Fruit fly (Drosophila melanogaster) whole organism, embryonic: ENCODE data around the gene CG5715.
A peak's percentile ranks its signal among the peaks of the same experiment; 100 is the strongest.

Experiments
- CG10267 ChIP-seq: fragments of 200-800 bp; sonication (Bioruptor generic); optimal IDR thresholded peaks from 2 replicates; lab custom pipeline; 2018; ENCODE audit warnings: missing biosample characterization, mild to moderate bottlenecking, missing genetic modification characterization, moderate library complexity
- CG11247 ChIP-seq: fragments of 200-800 bp; sonication (Bioruptor generic); IDR thresholded peaks from 2 replicates; pipeline ENCODE4 v1.3.6; 2022; ENCODE audit warnings: missing biosample characterization, missing genetic modification characterization
- CG11695 ChIP-seq: fragments of 200-800 bp; sonication (Bioruptor generic); IDR thresholded peaks from 3 replicates; pipeline ENCODE4 v1.3.6; 2022; ENCODE audit warnings: missing biosample characterization, missing genetic modification characterization
- CG13123 ChIP-seq: fragments of 200-800 bp; sonication (Bioruptor generic); optimal IDR thresholded peaks from 2 replicates; lab custom pipeline; 2016; ENCODE audit warnings: missing biosample characterization, missing genetic modification characterization
- CG14014 ChIP-seq: fragments of 200-800 bp; sonication (Bioruptor generic); IDR thresholded peaks from 2 replicates; pipeline ENCODE4 v1.3.6; 2022; ENCODE audit warnings: missing biosample characterization, missing genetic modification characterization
- CG14667 ChIP-seq: fragments of 200-800 bp; sonication (Bioruptor generic); IDR thresholded peaks from 2 replicates; pipeline ENCODE4 v1.3.6; 2022; ENCODE audit warnings: missing biosample characterization, missing genetic modification characterization
- CG17361 ChIP-seq: fragments of 200-800 bp; sonication (Bioruptor generic); IDR thresholded peaks from 3 replicates; pipeline ENCODE4 v1.3.6; 2022; ENCODE audit warnings: missing biosample characterization, missing genetic modification characterization
- CG2129 ChIP-seq: fragments of 200-800 bp; sonication (Bioruptor generic); IDR thresholded peaks from 2 replicates; pipeline ENCODE4 v1.3.6; 2022; ENCODE audit warnings: missing biosample characterization, missing genetic modification characterization; ENCODE audit not compliant: partially characterized antibody
- CG2199 ChIP-seq: fragments of 200-800 bp; sonication (Bioruptor generic); IDR thresholded peaks from 3 replicates; pipeline ENCODE4 v1.3.6; 2022; ENCODE audit warnings: missing biosample characterization, missing genetic modification characterization
- CG3847 ChIP-seq: fragments of 200-800 bp; sonication (Bioruptor generic); IDR thresholded peaks from 2 replicates; pipeline ENCODE4 v1.3.6; 2022; ENCODE audit warnings: missing biosample characterization, missing genetic modification characterization
- CG4360 ChIP-seq: fragments of 200-800 bp; sonication (Bioruptor generic); IDR thresholded peaks from 2 replicates; pipeline ENCODE4 v1.3.6; 2022; ENCODE audit warnings: missing biosample characterization, missing genetic modification characterization
- CG7745 ChIP-seq: fragments of 200-800 bp; sonication (Bioruptor generic); optimal IDR thresholded peaks from 2 replicates; lab custom pipeline; 2018; ENCODE audit warnings: missing biosample characterization, mild to moderate bottlenecking, missing genetic modification characterization, moderate library complexity
- CG8290 ChIP-seq, 3 experiments: fragments of 200-800 bp; sonication (Bioruptor generic); optimal IDR thresholded peaks; 2 replicates each; lab custom pipeline; 2016 to 2019; ENCODE audit warnings: missing biosample characterization in 3 of 3, missing genetic modification characterization in 3 of 3, mild to moderate bottlenecking in 2 of 3, moderate library complexity in 1 of 3
- CG8388 ChIP-seq: fragments of 200-800 bp; sonication (Bioruptor generic); optimal IDR thresholded peaks from 2 replicates; lab custom pipeline; 2019; ENCODE audit warnings: missing biosample characterization, mild to moderate bottlenecking, missing genetic modification characterization, moderate library complexity
- CTCF ChIP-seq: fragments of 200-800 bp; sonication (Bioruptor generic); optimal IDR thresholded peaks from 2 replicates; lab custom pipeline; 2017; ENCODE audit warnings: missing biosample characterization, mild to moderate bottlenecking, missing genetic modification characterization, moderate library complexity
- Dbx ChIP-seq: fragments of 200-800 bp; sonication (Bioruptor generic); IDR thresholded peaks from 3 replicates; pipeline ENCODE4 v1.3.6; 2022; ENCODE audit warnings: missing biosample characterization, missing genetic modification characterization
- Dip3 ChIP-seq: fragments of 200-800 bp; sonication (Bioruptor generic); optimal IDR thresholded peaks from 3 replicates; lab custom pipeline; 2016; ENCODE audit warnings: missing biosample characterization, missing genetic modification characterization
- Fer3 ChIP-seq: fragments of 200-800 bp; sonication (Bioruptor generic); optimal IDR thresholded peaks from 2 replicates; lab custom pipeline; 2018; ENCODE audit warnings: missing biosample characterization, mild to moderate bottlenecking, missing genetic modification characterization, moderate library complexity
- HmgD ChIP-seq: fragments of 200-800 bp; sonication (Bioruptor generic); optimal IDR thresholded peaks from 3 replicates; lab custom pipeline; 2016; ENCODE audit warnings: missing biosample characterization, missing genetic modification characterization
- HmgZ ChIP-seq: fragments of 200-800 bp; sonication (Bioruptor generic); optimal IDR thresholded peaks from 2 replicates; lab custom pipeline; 2018; ENCODE audit warnings: missing biosample characterization, mild to moderate bottlenecking, missing genetic modification characterization
- Hmx ChIP-seq: fragments of 200-800 bp; sonication (Bioruptor generic); optimal IDR thresholded peaks from 2 replicates; lab custom pipeline; 2016; ENCODE audit warnings: missing biosample characterization, missing genetic modification characterization
- Hr51 ChIP-seq, 2 experiments: fragments of 200-800 bp; sonication (Bioruptor generic); optimal IDR thresholded peaks; 2 replicates in 1 of 2; 3 replicates in 1 of 2; lab custom pipeline; 2016 to 2018; ENCODE audit warnings: missing biosample characterization in 2 of 2, missing genetic modification characterization in 2 of 2, mild to moderate bottlenecking in 1 of 2, moderate library complexity in 1 of 2
- Jarid2 ChIP-seq: fragments of 200-800 bp; sonication (Bioruptor generic); optimal IDR thresholded peaks from 3 replicates; lab custom pipeline; 2017; ENCODE audit warnings: mild to moderate bottlenecking, missing biosample characterization, missing genetic modification reagents, missing genetic modification characterization
- Kr ChIP-seq: fragments of 200-800 bp; sonication (Bioruptor generic); optimal IDR thresholded peaks from 2 replicates; lab custom pipeline; 2017; ENCODE audit warnings: missing biosample characterization, mild to moderate bottlenecking, missing genetic modification characterization
- Lhr ChIP-seq: fragments of 200-800 bp; sonication (Bioruptor generic); optimal IDR thresholded peaks from 3 replicates; lab custom pipeline; 2017; ENCODE audit warnings: mild to moderate bottlenecking, missing biosample characterization, missing genetic modification reagents, missing genetic modification characterization
- Med ChIP-seq: fragments of 200-800 bp; sonication (Bioruptor generic); peaks from one replicate; lab custom pipeline; 2016; ENCODE audit warnings: missing biosample characterization, missing genetic modification characterization, mild to moderate bottlenecking, inconsistent platforms, moderate library complexity
- Myb ChIP-seq: fragments of 200-800 bp; sonication (Bioruptor generic); optimal IDR thresholded peaks from 2 replicates; lab custom pipeline; 2016; ENCODE audit warnings: missing biosample characterization, missing genetic modification characterization
- NC2β ChIP-seq: fragments of 200-800 bp; sonication (Bioruptor generic); optimal IDR thresholded peaks from 2 replicates; lab custom pipeline; 2016; ENCODE audit warnings: missing biosample characterization, missing genetic modification characterization
- Neu2 ChIP-seq: fragments of 200-800 bp; sonication (Bioruptor generic); optimal IDR thresholded peaks from 3 replicates; lab custom pipeline; 2016; ENCODE audit warnings: missing biosample characterization, missing genetic modification characterization, borderline replicate concordance
- Poxn ChIP-seq: fragments of 200-800 bp; sonication (Bioruptor generic); IDR thresholded peaks from 2 replicates; pipeline ENCODE4 v1.3.6; 2022; ENCODE audit warnings: missing biosample characterization, missing genetic modification characterization
- Stat92E ChIP-seq, 3 experiments: fragments of >200 bp in 2 of 3; fragments of 200-800 bp in 1 of 3; sonication (Bioruptor generic) in 1 of 3; optimal IDR thresholded peaks; 2 replicates each; lab custom pipeline; 2017 to 2019; ENCODE audit warnings: missing biosample characterization in 3 of 3, missing genetic modification characterization in 3 of 3, mild to moderate bottlenecking in 1 of 3, moderate library complexity in 1 of 3
- TFAM ChIP-seq: fragments of 200-800 bp; sonication (Bioruptor generic); optimal IDR thresholded peaks from 2 replicates; lab custom pipeline; 2017; ENCODE audit warnings: missing biosample characterization, missing genetic modification characterization, inconsistent platforms
- ato ChIP-seq: fragments of 200-800 bp; sonication (Bioruptor generic); IDR thresholded peaks from 2 replicates; pipeline ENCODE4 v1.3.6; 2022; ENCODE audit warnings: missing biosample characterization, missing genetic modification characterization; ENCODE audit not compliant: partially characterized antibody
- ftz-f1 ChIP-seq: fragments of 200-800 bp; sonication (Bioruptor generic); optimal IDR thresholded peaks from 2 replicates; lab custom pipeline; 2016; ENCODE audit warnings: missing biosample characterization, missing genetic modification characterization
- gce ChIP-seq: fragments of 200-800 bp; sonication (Bioruptor generic); IDR thresholded peaks from 3 replicates; pipeline ENCODE4 v1.3.6; 2022; ENCODE audit warnings: missing biosample characterization, missing genetic modification characterization
- grn ChIP-seq: fragments of 200-800 bp; sonication (Bioruptor generic); optimal IDR thresholded peaks from 3 replicates; lab custom pipeline; 2017; ENCODE audit warnings: missing biosample characterization, missing genetic modification characterization
- gsb ChIP-seq: fragments of 200-800 bp; sonication (Bioruptor generic); IDR thresholded peaks from 2 replicates; pipeline ENCODE4 v1.3.6; 2022; ENCODE audit warnings: missing biosample characterization, missing genetic modification characterization
- h ChIP-seq: fragments of >200 bp; optimal IDR thresholded peaks from 2 replicates; lab custom pipeline; 2017
- jigr1 ChIP-seq: fragments of 200-800 bp; sonication (Bioruptor generic); IDR thresholded peaks from 3 replicates; pipeline ENCODE4 v1.3.6; 2022; ENCODE audit warnings: missing biosample characterization, missing genetic modification characterization
- kah ChIP-seq: fragments of 200-800 bp; sonication (Bioruptor generic); optimal IDR thresholded peaks from 2 replicates; lab custom pipeline; 2018; ENCODE audit warnings: missing biosample characterization, mild to moderate bottlenecking, missing genetic modification characterization
- odd ChIP-seq: fragments of 200-800 bp; sonication (Bioruptor generic); optimal IDR thresholded peaks from 2 replicates; lab custom pipeline; 2017; ENCODE audit warnings: missing biosample characterization, mild to moderate bottlenecking, missing genetic modification characterization
- p53 ChIP-seq: fragments of 200-800 bp; sonication (Bioruptor generic); optimal IDR thresholded peaks from 2 replicates; lab custom pipeline; 2016; ENCODE audit warnings: missing biosample characterization, missing genetic modification characterization
- pita ChIP-seq: fragments of 200-800 bp; sonication (Bioruptor generic); optimal IDR thresholded peaks from 2 replicates; lab custom pipeline; 2017; ENCODE audit warnings: missing biosample characterization, mild to moderate bottlenecking, missing genetic modification characterization
- pum ChIP-seq: fragments of 200-800 bp; sonication (Bioruptor generic); optimal IDR thresholded peaks from 2 replicates; lab custom pipeline; 2016; ENCODE audit warnings: missing biosample characterization, missing genetic modification characterization
- ranshi ChIP-seq: fragments of 200-800 bp; sonication (Bioruptor generic); IDR thresholded peaks from 2 replicates; pipeline ENCODE4 v1.3.6; 2022; ENCODE audit warnings: missing biosample characterization, missing genetic modification characterization
- sens ChIP-seq: fragments of 200-800 bp; sonication (Bioruptor generic); peaks from one replicate; lab custom pipeline; 2016; ENCODE audit warnings: missing biosample characterization, missing genetic modification characterization
- tin ChIP-seq: fragments of 200-800 bp; sonication (Bioruptor generic); optimal IDR thresholded peaks from 3 replicates; lab custom pipeline; 2016; ENCODE audit warnings: missing biosample characterization, missing genetic modification characterization
- vnd ChIP-seq: fragments of 200-800 bp; sonication (Bioruptor generic); IDR thresholded peaks from 3 replicates; pipeline ENCODE4 v1.3.6; 2022; ENCODE audit warnings: missing biosample characterization, missing genetic modification characterization; ENCODE audit not compliant: partially characterized antibody
- zfh1 ChIP-seq: fragments of 200-800 bp; sonication (Bioruptor generic); IDR thresholded peaks from 3 replicates; pipeline ENCODE4 v1.3.6; 2022; ENCODE audit warnings: missing biosample characterization, missing genetic modification characterization

CG5715 gene

dm6 chr3R:24294784-24295555, 771 bp upstream of the CG5715 start, which contains the start of gene crb (continued):
- TF ChIP-seq CG8388, result peak; percentile 14
- peak; percentile 38 for TF ChIP-seq Dip3 (GFP tag; lab: Kevin White, UChicago)
- TF ChIP-seq CG8290 (GFP tag; optimal IDR thresholded peaks at IDR 0.05; lab: Kevin White, UChicago), result peak; percentile 36
- peak in 1 of 2 experiments; percentile 91 for TF ChIP-seq CG8290 (tag; optimal IDR thresholded peaks at IDR 0.05; lab: Kevin White, UChicago)
- TF ChIP-seq Lhr (GFP tag; lab: Kevin White, UChicago), result peak; percentile 63
- no peak for TF ChIP-seq pita (GFP tag; lab: Kevin White, UChicago)
- TF ChIP-seq odd (GFP tag; lab: Kevin White, UChicago), result peak; percentile 43
- peak; percentile 52 for TF ChIP-seq grn
- TF ChIP-seq tin (GFP tag; lab: Kevin White, UChicago), result peak; percentile 49
- peak; percentile 47 for TF ChIP-seq HmgD (GFP tag; lab: Kevin White, UChicago)
- TF ChIP-seq HmgZ (tag; lab: Kevin White, UChicago), result peak; percentile 83
- no peak for TF ChIP-seq h (lab: Kevin White, UChicago)
- TF ChIP-seq CG14667 (GFP tag; lab: Robert Waterston, UW), result no peak
- TF ChIP-seq p53 (GFP tag; lab: Kevin White, UChicago), result peak; percentile 22
- TF ChIP-seq CG17361 (GFP tag; lab: Robert Waterston, UW), result 0 out of 3 replicates have a peak, but pooled peaks have one; percentile 41
- TF ChIP-seq Hr51 (GFP tag; optimal IDR thresholded peaks at IDR 0.05; lab: Kevin White, UChicago), result peak; percentile 47 to 71
- TF ChIP-seq gsb, result 0 out of 2 replicates have a peak, but pooled peaks have one; percentile 13
- TF ChIP-seq vnd (GFP tag; lab: Robert Waterston, UW), result no peak
- TF ChIP-seq CG4360 (GFP tag; lab: Robert Waterston, UW), result peak; percentile 79
- TF ChIP-seq CG14014, result no peak
- peak; percentile 92 for TF ChIP-seq sens
- peak; percentile 68; the same call in 2 of the 3 replicates for TF ChIP-seq Dbx (GFP tag; lab: Robert Waterston, UW)
- TF ChIP-seq Myb (GFP tag; lab: Kevin White, UChicago), result peak; percentile 95
- TF ChIP-seq CG2129 (GFP tag; lab: Robert Waterston, UW), result no peak
- no peak for TF ChIP-seq CTCF
- TF ChIP-seq CG11247 (GFP tag; lab: Robert Waterston, UW), result peak; percentile 39; the same call in 1 of the 2 replicates
- peak; percentile 70; the same call in 1 of the 3 replicates for TF ChIP-seq gce
- TF ChIP-seq CG3847, result peak; percentile 68
- no peak for TF ChIP-seq Hmx (GFP tag; lab: Kevin White, UChicago)
- TF ChIP-seq CG11695 (GFP tag; lab: Robert Waterston, UW), result no peak
- TF ChIP-seq pum (GFP tag; lab: Kevin White, UChicago), result peak; percentile 7
- TF ChIP-seq CG13123 (GFP tag; lab: Kevin White, UChicago), result peak; percentile 61
- TF ChIP-seq Stat92E (GFP tag; optimal IDR thresholded peaks at IDR 0.05; lab: Kevin White, UChicago), result peak in 1 of 3 experiments; percentile 56
- TF ChIP-seq Jarid2 (GFP tag; lab: Kevin White, UChicago), result peak; percentile 94
- no peak for TF ChIP-seq Kr (GFP tag; lab: Kevin White, UChicago)
- TF ChIP-seq Poxn (GFP tag; lab: Robert Waterston, UW), result no peak
- TF ChIP-seq CG10267, result peak; percentile 54
- no peak for TF ChIP-seq jigr1
- TF ChIP-seq ato, result peak; percentile 56; the same call in 1 of the 2 replicates
- peak; percentile 54 for TF ChIP-seq Fer3
- TF ChIP-seq Neu2, result peak; percentile 5
- peak; percentile 59; the same call in 1 of the 2 replicates for TF ChIP-seq ranshi (GFP tag; lab: Robert Waterston, UW)
- peak; percentile 67; the same call in 2 of the 3 replicates for TF ChIP-seq zfh1 (GFP tag; lab: Robert Waterston, UW)
- TF ChIP-seq NC2β (GFP tag; lab: Kevin White, UChicago), result peak; percentile 72
- TF ChIP-seq kah (GFP tag; lab: Kevin White, UChicago), result no peak
- TF ChIP-seq ftz-f1 (GFP tag; lab: Kevin White, UChicago), result peak; percentile 45
- 0 out of 3 replicates have a peak, but pooled peaks have one; percentile 56 for TF ChIP-seq CG2199 (GFP tag; lab: Robert Waterston, UW)
- peak; percentile 95 for TF ChIP-seq Med (GFP tag; lab: Kevin White, UChicago)
- no peak for TF ChIP-seq TFAM (GFP tag; lab: Kevin White, UChicago)
- no peak for TF ChIP-seq CG7745
